Worm (Caenorhabditis elegans) whole organism, L4/young adult: ENCODE results near the gene W05H7.1.

Source experiments
- W03F9.2 ChIP-seq: fragments of 150-350 bp; optimal IDR thresholded peaks from 2 replicates; lab custom pipeline; 2014; ENCODE audit warnings: missing biosample characterization, missing genetic modification characterization
- dao-5 ChIP-seq: sonication (generic microtip); optimal IDR thresholded peaks from 2 replicates; lab custom pipeline; 2016; ENCODE audit warnings: missing genotype, missing genetic modification characterization, moderate library complexity, missing compliant biosample characterization
- him-1 ChIP-seq: sonication (generic microtip); optimal IDR thresholded peaks from 2 replicates; lab custom pipeline; 2016; ENCODE audit warnings: missing genotype, missing genetic modification reagents, missing genetic modification characterization, missing compliant biosample characterization

- TF ChIP-seq W03F9.2 (tag; lab: Kevin White, UChicago) (no peak), him-1 (no peak), dao-5 (no peak)
Observed at ce11 chrX:1426425-1426824, 24.1 kb upstream of the W05H7.1 start, which contains the start of gene F19G12.11.
